Worm (Caenorhabditis elegans) whole organism, L1 larva: Measurements from ENCODE around the gene bigr-1.

Experiments used
- Y116A8C.19 ChIP-seq: sonication (generic microtip); optimal IDR thresholded peaks from 2 replicates; lab custom pipeline; 2016; ENCODE audit warnings: missing compliant biosample characterization, missing genetic modification characterization, borderline replicate concordance
- mdl-1 ChIP-seq, 2 experiments: fragments of 150-350 bp; optimal IDR thresholded peaks; 2 replicates each; lab custom pipeline; 2014 to 2017; ENCODE audit warnings: missing biosample characterization in 2 of 2, missing genetic modification characterization in 2 of 2, inconsistent platforms in 1 of 2
- nhr-84 ChIP-seq: sonication (generic microtip); optimal IDR thresholded peaks from 2 replicates; lab custom pipeline; 2017; ENCODE audit warnings: missing biosample characterization, missing genetic modification characterization
- sox-4 ChIP-seq: sonication (generic microtip); optimal IDR thresholded peaks from 2 replicates; lab custom pipeline; 2016; ENCODE audit warnings: missing genetic modification characterization, missing compliant biosample characterization
- swsn-7 ChIP-seq: sonication (generic microtip); optimal IDR thresholded peaks from 2 replicates; lab custom pipeline; 2016; ENCODE audit warnings: missing genetic modification characterization, missing compliant biosample characterization
- tbx-2 ChIP-seq: sonication (generic microtip); optimal IDR thresholded peaks from 2 replicates; lab custom pipeline; 2016; ENCODE audit warnings: missing genetic modification characterization, missing compliant biosample characterization
- unc-86 ChIP-seq: sonication (generic microtip); optimal IDR thresholded peaks from 2 replicates; lab custom pipeline; 2016; ENCODE audit warnings: missing genetic modification characterization, missing compliant biosample characterization
- zag-1 ChIP-seq: fragments of 150-350 bp; optimal IDR thresholded peaks from 2 replicates; lab custom pipeline; 2014; ENCODE audit warnings: missing biosample characterization, missing genetic modification characterization

- TF ChIP-seq unc-86 (tag; lab: Kevin White, UChicago) (no peak), zag-1 (tag; lab: Kevin White, UChicago) (no peak), sox-4 (no peak), mdl-1 (tag; optimal IDR thresholded peaks at IDR 0.05; lab: Kevin White, UChicago) (no peak), Y116A8C.19 (tag; lab: Kevin White, UChicago) (no peak), nhr-84 (tag; lab: Kevin White, UChicago) (no peak), tbx-2 (no peak), swsn-7 (tag; lab: Kevin White, UChicago) (no peak)
These were observed 18.2 kb upstream of the bigr-1 start for ce11 chrII:11163291-11163690.
